Fruit fly (Drosophila melanogaster) whole organism, embryonic: ENCODE measurements around the gene CG18095.
A peak's percentile ranks its signal among the peaks of the same experiment; 100 is the strongest.

Source experiments
- Atf6 ChIP-seq: fragments of 200-800 bp; sonication (Bioruptor generic); IDR thresholded peaks from 2 replicates; pipeline ENCODE4 v1.3.6; 2022; ENCODE audit warnings: missing biosample characterization, missing genetic modification characterization
- Awh ChIP-seq: fragments of 200-800 bp; sonication (Bioruptor generic); IDR thresholded peaks from 2 replicates; pipeline ENCODE4, ENCODE4 v1.3.6; 2022; ENCODE audit warnings: missing biosample characterization, missing genetic modification characterization
- B-H1 ChIP-seq: fragments of 200-800 bp; sonication (Bioruptor generic); IDR thresholded peaks from 3 replicates; pipeline ENCODE4 v1.3.6; 2022; ENCODE audit warnings: missing biosample characterization, missing genetic modification characterization
- Bgb ChIP-seq: fragments of 200-800 bp; sonication (Bioruptor generic); IDR thresholded peaks from 2 replicates; pipeline ENCODE4 v1.3.6; 2022; ENCODE audit warnings: missing biosample characterization, missing genetic modification characterization; ENCODE audit not compliant: partially characterized antibody
- CG10431 ChIP-seq: fragments of 200-800 bp; sonication (Bioruptor generic); optimal IDR thresholded peaks from 3 replicates; lab custom pipeline; 2018; ENCODE audit warnings: missing biosample characterization, mild to moderate bottlenecking, missing genetic modification characterization
- CG12104 ChIP-seq: fragments of 200-800 bp; sonication (Bioruptor generic); optimal IDR thresholded peaks from 3 replicates; lab custom pipeline; 2016; ENCODE audit warnings: missing biosample characterization, missing genetic modification characterization
- CG12299 ChIP-seq: fragments of 200-800 bp; sonication (Bioruptor generic); optimal IDR thresholded peaks from 2 replicates; lab custom pipeline; 2018; ENCODE audit warnings: missing biosample characterization, mild to moderate bottlenecking, missing genetic modification characterization
- CG14860 ChIP-seq: fragments of 200-800 bp; sonication (Bioruptor generic); IDR thresholded peaks from 3 replicates; pipeline ENCODE4 v1.3.6; 2022; ENCODE audit warnings: missing biosample characterization, missing genetic modification characterization; ENCODE audit not compliant: partially characterized antibody
- CG17829 ChIP-seq: fragments of 200-800 bp; optimal IDR thresholded peaks from 2 replicates; lab custom pipeline; 2019; ENCODE audit warnings: missing biosample characterization, mild to moderate bottlenecking, missing genetic modification characterization, moderate library complexity
- CG1832 ChIP-seq: fragments of 200-800 bp; sonication (Bioruptor generic); optimal IDR thresholded peaks from 2 replicates; lab custom pipeline; 2017; ENCODE audit warnings: missing biosample characterization, mild to moderate bottlenecking, missing genetic modification characterization, inconsistent platforms
- CG18764 ChIP-seq: fragments of 200-800 bp; sonication (Bioruptor generic); optimal IDR thresholded peaks from 3 replicates; lab custom pipeline; 2016; ENCODE audit warnings: missing biosample characterization, missing genetic modification characterization
- CG32772 ChIP-seq: fragments of 200-800 bp; sonication (Bioruptor generic); IDR thresholded peaks from 2 replicates; pipeline ENCODE4 v1.3.6; 2022; ENCODE audit warnings: missing biosample characterization, missing genetic modification characterization
- CG3838 ChIP-seq: fragments of 200-800 bp; sonication (Bioruptor generic); optimal IDR thresholded peaks from 3 replicates; lab custom pipeline; 2016; ENCODE audit warnings: missing biosample characterization, missing genetic modification characterization
- CG7372 ChIP-seq: fragments of 200-800 bp; sonication (Bioruptor generic); IDR thresholded peaks from 2 replicates; pipeline ENCODE4 v1.3.6; 2022; ENCODE audit warnings: missing biosample characterization, missing genetic modification characterization
- CG9876 ChIP-seq: fragments of 200-800 bp; sonication (Bioruptor generic); optimal IDR thresholded peaks from 2 replicates; lab custom pipeline; 2016; ENCODE audit warnings: missing biosample characterization, missing genetic modification characterization
- D ChIP-seq, 2 experiments: fragments of 200-800 bp in 1 of 2; fragments of >200 bp in 1 of 2; sonication (Bioruptor generic) in 1 of 2; optimal IDR thresholded peaks; 2 replicates in 1 of 2; 3 replicates in 1 of 2; lab custom pipeline; 2017; ENCODE audit warnings: mild to moderate bottlenecking in 1 of 2, missing biosample characterization in 1 of 2, missing genetic modification characterization in 1 of 2, missing genetic modification reagents in 1 of 2
- Dref ChIP-seq: fragments of 200-800 bp; sonication (Bioruptor generic); IDR thresholded peaks from 2 replicates; pipeline ENCODE4 v1.3.6; 2022; ENCODE audit warnings: missing biosample characterization, missing genetic modification characterization
- Drgx ChIP-seq: fragments of 200-800 bp; sonication (Bioruptor generic); IDR thresholded peaks from 2 replicates; pipeline ENCODE4 v1.3.6; 2022; ENCODE audit warnings: missing biosample characterization, missing genetic modification characterization
- Gsc ChIP-seq: fragments of 200-800 bp; sonication (Bioruptor generic); IDR thresholded peaks from 2 replicates; pipeline ENCODE4 v1.3.6; 2022; ENCODE audit warnings: missing biosample characterization, missing genetic modification characterization
- Jarid2 ChIP-seq: fragments of 200-800 bp; sonication (Bioruptor generic); optimal IDR thresholded peaks from 3 replicates; lab custom pipeline; 2017; ENCODE audit warnings: mild to moderate bottlenecking, missing biosample characterization, missing genetic modification reagents, missing genetic modification characterization
- MBD-R2 ChIP-seq: fragments of 200-800 bp; sonication (Bioruptor generic); IDR thresholded peaks from 2 replicates; pipeline ENCODE4 v1.3.6; 2022; ENCODE audit warnings: missing biosample characterization, missing genetic modification characterization
- NK7.1 ChIP-seq: fragments of 200-800 bp; sonication (Bioruptor generic); optimal IDR thresholded peaks from 3 replicates; lab custom pipeline; 2016; ENCODE audit warnings: missing biosample characterization, missing genetic modification characterization
- Nf-YB ChIP-seq: fragments of 200-800 bp; sonication (Bioruptor generic); optimal IDR thresholded peaks from 3 replicates; lab custom pipeline; 2019; ENCODE audit warnings: missing biosample characterization, mild to moderate bottlenecking, missing genetic modification characterization, moderate library complexity
- PHDP ChIP-seq: fragments of 200-800 bp; sonication (Bioruptor generic); optimal IDR thresholded peaks from 3 replicates; lab custom pipeline; 2018; ENCODE audit warnings: missing biosample characterization, mild to moderate bottlenecking, missing genetic modification characterization, moderate library complexity
- Taf1 ChIP-seq: fragments of 200-800 bp; sonication (Bioruptor generic); IDR thresholded peaks from 2 replicates; pipeline ENCODE4 v1.3.6; 2022; ENCODE audit warnings: missing biosample characterization, missing genetic modification characterization
- aop ChIP-seq: fragments of 200-800 bp; sonication (Bioruptor generic); IDR thresholded peaks from 2 replicates; pipeline ENCODE4 v1.3.6; 2022; ENCODE audit warnings: missing biosample characterization, missing genetic modification characterization
- ap ChIP-seq: fragments of 200-800 bp; sonication (Bioruptor generic); IDR thresholded peaks from 2 replicates; pipeline ENCODE4 v1.3.6; 2022; ENCODE audit warnings: missing biosample characterization, missing genetic modification characterization
- crc ChIP-seq: fragments of 200-800 bp; sonication (Bioruptor generic); optimal IDR thresholded peaks from 2 replicates; lab custom pipeline; 2016; ENCODE audit warnings: missing biosample characterization, missing genetic modification characterization
- cwo ChIP-seq: fragments of 200-800 bp; sonication (Bioruptor generic); optimal IDR thresholded peaks from 3 replicates; lab custom pipeline; 2017; ENCODE audit warnings: missing biosample characterization, missing genetic modification characterization, mild to moderate bottlenecking, moderate library complexity, missing genetic modification reagents
- dpn ChIP-seq, 2 experiments: fragments of 200-800 bp; sonication (Bioruptor generic); optimal IDR thresholded peaks; 3 replicates each; lab custom pipeline; 2016; ENCODE audit warnings: missing biosample characterization in 2 of 2, missing genetic modification characterization in 2 of 2
- fd64A ChIP-seq: fragments of 200-800 bp; sonication (Bioruptor generic); optimal IDR thresholded peaks from 3 replicates; lab custom pipeline; 2018; ENCODE audit warnings: missing biosample characterization, mild to moderate bottlenecking, missing genetic modification characterization
- gem ChIP-seq: fragments of 200-800 bp; sonication (Bioruptor generic); optimal IDR thresholded peaks from 2 replicates; lab custom pipeline; 2019; ENCODE audit warnings: missing biosample characterization, mild to moderate bottlenecking, missing genetic modification characterization, moderate library complexity
- ken ChIP-seq: fragments of 200-800 bp; sonication (Bioruptor generic); IDR thresholded peaks from 3 replicates; pipeline ENCODE4 v1.3.6; 2022; ENCODE audit warnings: missing biosample characterization, missing genetic modification characterization
- lbe ChIP-seq: fragments of 200-800 bp; sonication (Bioruptor generic); optimal IDR thresholded peaks from 2 replicates; lab custom pipeline; 2016; ENCODE audit warnings: missing biosample characterization, mild to moderate bottlenecking, missing genetic modification characterization
- maf-S ChIP-seq: fragments of 200-800 bp; sonication (Bioruptor generic); optimal IDR thresholded peaks from 2 replicates; lab custom pipeline; 2016; ENCODE audit warnings: missing biosample characterization, missing genetic modification characterization
- mirr ChIP-seq: fragments of 200-800 bp; sonication (Bioruptor generic); optimal IDR thresholded peaks from 3 replicates; lab custom pipeline; 2018; ENCODE audit warnings: missing biosample characterization, mild to moderate bottlenecking, missing genetic modification characterization
- nerfin-2 ChIP-seq: fragments of 200-800 bp; sonication (Bioruptor generic); IDR thresholded peaks from 2 replicates; pipeline ENCODE4 v1.3.6; 2022; ENCODE audit warnings: missing biosample characterization, missing genetic modification characterization; ENCODE audit not compliant: partially characterized antibody
- p53 ChIP-seq: fragments of 200-800 bp; sonication (Bioruptor generic); optimal IDR thresholded peaks from 2 replicates; lab custom pipeline; 2016; ENCODE audit warnings: missing biosample characterization, missing genetic modification characterization
- ranshi ChIP-seq: fragments of 200-800 bp; sonication (Bioruptor generic); IDR thresholded peaks from 2 replicates; pipeline ENCODE4 v1.3.6; 2022; ENCODE audit warnings: missing biosample characterization, missing genetic modification characterization
- ro ChIP-seq: fragments of 200-800 bp; sonication (Bioruptor generic); IDR thresholded peaks from 2 replicates; pipeline ENCODE4 v1.3.6; 2022; ENCODE audit warnings: missing biosample characterization, missing genetic modification characterization
- shn ChIP-seq: fragments of 200-800 bp; sonication (Bioruptor generic); optimal IDR thresholded peaks from 3 replicates; lab custom pipeline; 2016; ENCODE audit warnings: missing biosample characterization, missing genetic modification characterization
- slp2 ChIP-seq: fragments of 200-800 bp; sonication (Bioruptor generic); optimal IDR thresholded peaks from 2 replicates; lab custom pipeline; 2016; ENCODE audit warnings: missing biosample characterization, missing genetic modification characterization
- tio ChIP-seq: fragments of 200-800 bp; sonication (Bioruptor generic); optimal IDR thresholded peaks from 2 replicates; lab custom pipeline; 2017; ENCODE audit warnings: missing biosample characterization, missing genetic modification characterization, inconsistent platforms
- tll ChIP-seq, 2 experiments: fragments of 200-800 bp in 1 of 2; fragments of >200 bp in 1 of 2; sonication (Bioruptor generic) in 1 of 2; optimal IDR thresholded peaks; 2 replicates each; lab custom pipeline; 2017 to 2019; ENCODE audit warnings: missing biosample characterization in 2 of 2, missing genetic modification characterization in 2 of 2, mild to moderate bottlenecking in 1 of 2, moderate library complexity in 1 of 2
- toy ChIP-seq: fragments of 200-800 bp; sonication (Bioruptor generic); IDR thresholded peaks from 2 replicates; pipeline ENCODE4 v1.3.6; 2022; ENCODE audit warnings: missing biosample characterization, missing genetic modification characterization
- trh ChIP-seq: fragments of 200-800 bp; sonication (Bioruptor generic); optimal IDR thresholded peaks from 2 replicates; lab custom pipeline; 2016; ENCODE audit warnings: missing biosample characterization, missing genetic modification characterization
- unpg ChIP-seq: fragments of 200-800 bp; sonication (Bioruptor generic); optimal IDR thresholded peaks from 3 replicates; lab custom pipeline; 2018; ENCODE audit warnings: missing biosample characterization, mild to moderate bottlenecking, missing genetic modification characterization, moderate library complexity
- zen2 ChIP-seq: fragments of 200-800 bp; sonication (Bioruptor generic); IDR thresholded peaks from 3 replicates; pipeline ENCODE4 v1.3.6; 2022; ENCODE audit warnings: missing biosample characterization, missing genetic modification characterization; ENCODE audit not compliant: partially characterized antibody
- zfh1 ChIP-seq: fragments of 200-800 bp; sonication (Bioruptor generic); IDR thresholded peaks from 3 replicates; pipeline ENCODE4 v1.3.6; 2022; ENCODE audit warnings: missing biosample characterization, missing genetic modification characterization

CG18095 gene

DNA sequence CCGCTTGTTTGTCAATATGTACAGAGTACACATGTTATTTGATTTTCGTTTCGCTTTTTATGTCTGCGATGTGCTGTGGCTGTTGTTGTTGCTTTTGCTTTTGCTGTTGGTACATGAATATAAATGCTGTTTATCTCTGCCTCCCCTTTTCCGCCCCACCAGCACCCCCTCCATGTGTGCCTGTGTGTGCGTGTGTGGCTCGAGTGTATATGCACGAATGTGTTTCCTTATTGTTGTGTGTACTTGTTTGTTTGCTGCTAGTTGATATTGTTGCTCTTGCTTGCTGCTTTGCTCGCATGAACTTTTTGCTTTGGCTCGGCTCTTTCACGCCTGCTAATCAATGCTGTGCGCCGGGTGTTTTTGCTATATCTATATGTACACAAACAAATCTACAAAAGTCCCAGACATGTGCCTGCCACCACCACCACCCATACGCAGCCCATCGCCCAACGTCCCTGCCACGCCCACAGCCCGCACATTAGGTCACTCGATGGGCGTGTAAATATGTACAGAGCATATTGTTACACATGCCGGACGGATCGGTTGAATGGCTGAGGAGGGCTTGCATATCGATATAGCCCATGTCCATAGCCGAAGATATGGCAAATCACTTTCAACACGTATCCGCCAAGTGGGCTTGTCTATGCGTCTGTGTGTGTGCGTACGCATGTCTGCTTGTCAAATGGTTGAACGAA, 7.1 kb downstream of the CG18095 start (continued):
- TF ChIP-seq shn (peak; percentile 99), Awh (GFP tag; lab: Robert Waterston, UW) (peak; percentile 100), unpg (peak; percentile 98), maf-S (GFP tag; lab: Kevin White, UChicago) (peak; percentile 99), tll (GFP tag; optimal IDR thresholded peaks at IDR 0.05; lab: Kevin White, UChicago) (peak in 1 of 2 experiments; percentile 89), ranshi (GFP tag; lab: Robert Waterston, UW) (peak; percentile 98), CG12104 (GFP tag; lab: Kevin White, UChicago) (peak; percentile 100), NK7.1 (peak; percentile 99), MBD-R2 (GFP tag; lab: Robert Waterston, UW) (peak; percentile 96), Nf-YB (peak; percentile 91), cwo (GFP tag; lab: Kevin White, UChicago) (peak; percentile 97), Bgb (peak; percentile 48; the same call in 1 of the 2 replicates), fd64A (peak; percentile 100), slp2 (GFP tag; lab: Kevin White, UChicago) (peak; percentile 99), CG1832 (no peak), tio (GFP tag; lab: Kevin White, UChicago) (peak; percentile 99), Taf1 (peak; percentile 93), D (optimal IDR thresholded peaks at IDR 0.05; lab: Kevin White, UChicago) (no peak), D (GFP tag; optimal IDR thresholded peaks at IDR 0.05; lab: Kevin White, UChicago) (peak; percentile 100), B-H1 (GFP tag; lab: Robert Waterston, UW) (peak; percentile 98), CG14860 (GFP tag; lab: Robert Waterston, UW) (0 out of 3 replicates have a peak, but pooled peaks have one; percentile 43), mirr (GFP tag; lab: Kevin White, UChicago) (peak; percentile 100), CG32772 (GFP tag; lab: Robert Waterston, UW) (peak; percentile 96), trh (GFP tag; lab: Kevin White, UChicago) (peak; percentile 100), CG3838 (peak; percentile 100), Gsc (GFP tag; lab: Robert Waterston, UW) (peak; percentile 60; the same call in 1 of the 2 replicates), CG12299 (peak; percentile 99), ap (peak; percentile 98), zfh1 (GFP tag; lab: Robert Waterston, UW) (peak; percentile 99), nerfin-2 (no peak), CG9876 (GFP tag; lab: Kevin White, UChicago) (peak; percentile 99), ro (peak; percentile 95), lbe (peak; percentile 93), Atf6 (peak; percentile 99), Drgx (GFP tag; lab: Robert Waterston, UW) (peak; percentile 88), ken (GFP tag; lab: Robert Waterston, UW) (peak; percentile 98), CG18764 (GFP tag; lab: Kevin White, UChicago) (peak; percentile 100), Dref (GFP tag; lab: Robert Waterston, UW) (peak; percentile 51; the same call in 1 of the 2 replicates), dpn (GFP tag; optimal IDR thresholded peaks at IDR 0.05; lab: Kevin White, UChicago) (peak; percentile 96 to 99), crc (GFP tag; lab: Kevin White, UChicago) (peak; percentile 99), Jarid2 (GFP tag; lab: Kevin White, UChicago) (peak; percentile 99), CG17829 (tag; lab: Kevin White, UChicago) (peak; percentile 97), aop (GFP tag; lab: Robert Waterston, UW) (peak; percentile 92), toy (GFP tag; lab: Robert Waterston, UW) (peak; percentile 97), CG10431 (GFP tag; lab: Kevin White, UChicago) (peak; percentile 100), p53 (peak; percentile 99), gem (tag; lab: Kevin White, UChicago) (peak; percentile 99), PHDP (tag; lab: Kevin White, UChicago) (peak; percentile 99), zen2 (no peak), CG7372 (GFP tag; lab: Robert Waterston, UW) (peak; percentile 96)
